Fruit fly (Drosophila melanogaster) whole organism, embryonic: ENCODE measurements around the gene natalisin.

Source experiments
- B-H1 ChIP-seq: fragments of 200-800 bp; sonication (Bioruptor generic); IDR thresholded peaks from 3 replicates; pipeline ENCODE4 v1.3.6; 2022; ENCODE audit warnings: missing biosample characterization, missing genetic modification characterization
- CG1024 ChIP-seq: fragments of 200-800 bp; sonication (Bioruptor generic); IDR thresholded peaks from 2 replicates; pipeline ENCODE4 v1.3.6; 2022; ENCODE audit warnings: missing biosample characterization, missing genetic modification characterization
- CG10654 ChIP-seq: fragments of 200-800 bp; sonication (Bioruptor generic); optimal IDR thresholded peaks from 2 replicates; lab custom pipeline; 2016; ENCODE audit warnings: missing biosample characterization, missing genetic modification characterization
- CG11723 ChIP-seq: fragments of 200-800 bp; sonication (Bioruptor generic); optimal IDR thresholded peaks from 2 replicates; lab custom pipeline; 2017; ENCODE audit warnings: missing biosample characterization, mild to moderate bottlenecking, missing genetic modification characterization
- CG12769 ChIP-seq: fragments of 200-800 bp; sonication (Bioruptor generic); optimal IDR thresholded peaks from 2 replicates; lab custom pipeline; 2019; ENCODE audit warnings: missing biosample characterization, mild to moderate bottlenecking, missing genetic modification characterization, moderate library complexity
- CG12942 ChIP-seq: fragments of 200-800 bp; sonication (Bioruptor generic); optimal IDR thresholded peaks from 3 replicates; lab custom pipeline; 2016; ENCODE audit warnings: missing biosample characterization, missing genetic modification characterization
- CG1647 ChIP-seq: fragments of 200-800 bp; sonication (Bioruptor generic); optimal IDR thresholded peaks from 3 replicates; lab custom pipeline; 2016; ENCODE audit warnings: missing biosample characterization, missing genetic modification characterization
- CG17359 ChIP-seq: fragments of 200-800 bp; sonication (Bioruptor generic); optimal IDR thresholded peaks from 3 replicates; lab custom pipeline; 2018; ENCODE audit warnings: missing biosample characterization, mild to moderate bottlenecking, missing genetic modification characterization, moderate library complexity
- CG17361 ChIP-seq: fragments of 200-800 bp; sonication (Bioruptor generic); IDR thresholded peaks from 3 replicates; pipeline ENCODE4 v1.3.6; 2022; ENCODE audit warnings: missing biosample characterization, missing genetic modification characterization
- CG18619 ChIP-seq: fragments of 200-800 bp; sonication (Bioruptor generic); optimal IDR thresholded peaks from 3 replicates; lab custom pipeline; 2017; ENCODE audit warnings: missing biosample characterization, mild to moderate bottlenecking, missing genetic modification characterization
- CG2202 ChIP-seq: fragments of 200-800 bp; sonication (Bioruptor generic); optimal IDR thresholded peaks from 2 replicates; lab custom pipeline; 2018; ENCODE audit warnings: missing biosample characterization, mild to moderate bottlenecking, missing genetic modification characterization
- CG2678 ChIP-seq: fragments of 200-800 bp; sonication (Bioruptor generic); optimal IDR thresholded peaks from 3 replicates; lab custom pipeline; 2019; ENCODE audit warnings: missing biosample characterization, mild to moderate bottlenecking, missing genetic modification characterization, moderate library complexity
- CG2712 ChIP-seq: fragments of 200-800 bp; optimal IDR thresholded peaks from 3 replicates; lab custom pipeline; 2019; ENCODE audit warnings: missing biosample characterization, mild to moderate bottlenecking, missing genetic modification characterization, moderate library complexity
- CG31224 ChIP-seq: fragments of 200-800 bp; sonication (Bioruptor generic); IDR thresholded peaks from 2 replicates; pipeline ENCODE4 v1.3.6; 2022; ENCODE audit warnings: missing biosample characterization, missing genetic modification characterization
- CG31365 ChIP-seq: fragments of 200-800 bp; sonication (Bioruptor generic); optimal IDR thresholded peaks from 2 replicates; lab custom pipeline; 2018; ENCODE audit warnings: missing biosample characterization, mild to moderate bottlenecking, missing genetic modification characterization
- CG31441 ChIP-seq: fragments of 200-800 bp; sonication (Bioruptor generic); IDR thresholded peaks from 2 replicates; pipeline ENCODE4 v1.3.6; 2022; ENCODE audit warnings: missing biosample characterization, missing genetic modification characterization
- CG3838 ChIP-seq: fragments of 200-800 bp; sonication (Bioruptor generic); optimal IDR thresholded peaks from 3 replicates; lab custom pipeline; 2016; ENCODE audit warnings: missing biosample characterization, missing genetic modification characterization
- CG3995 ChIP-seq: fragments of 200-800 bp; sonication (Bioruptor generic); optimal IDR thresholded peaks from 3 replicates; lab custom pipeline; 2016; ENCODE audit warnings: missing biosample characterization, missing genetic modification characterization
- CG6254 ChIP-seq: fragments of 200-800 bp; sonication (Bioruptor generic); optimal IDR thresholded peaks from 3 replicates; lab custom pipeline; 2017; ENCODE audit warnings: mild to moderate bottlenecking, missing biosample characterization, missing genetic modification reagents, missing genetic modification characterization
- CG6654 ChIP-seq: fragments of 200-800 bp; sonication (Bioruptor generic); optimal IDR thresholded peaks from 2 replicates; lab custom pipeline; 2017; ENCODE audit warnings: missing biosample characterization, mild to moderate bottlenecking, missing genetic modification characterization
- CG7928 ChIP-seq: fragments of 200-800 bp; sonication (Bioruptor generic); optimal IDR thresholded peaks from 2 replicates; lab custom pipeline; 2017; ENCODE audit warnings: missing biosample characterization, mild to moderate bottlenecking, missing genetic modification characterization
- CG9876 ChIP-seq: fragments of 200-800 bp; sonication (Bioruptor generic); optimal IDR thresholded peaks from 2 replicates; lab custom pipeline; 2016; ENCODE audit warnings: missing biosample characterization, missing genetic modification characterization
- Dll ChIP-seq: fragments of 200-800 bp; sonication (Bioruptor generic); IDR thresholded peaks from 4 replicates; pipeline ENCODE4 v1.3.6; 2022; ENCODE audit warnings: missing biosample characterization, missing genetic modification characterization; ENCODE audit not compliant: partially characterized antibody
- Gsc ChIP-seq: fragments of 200-800 bp; sonication (Bioruptor generic); IDR thresholded peaks from 2 replicates; pipeline ENCODE4 v1.3.6; 2022; ENCODE audit warnings: missing biosample characterization, missing genetic modification characterization
- Hr51 ChIP-seq, 2 experiments: fragments of 200-800 bp; sonication (Bioruptor generic); optimal IDR thresholded peaks; 2 replicates in 1 of 2; 3 replicates in 1 of 2; lab custom pipeline; 2016 to 2018; ENCODE audit warnings: missing biosample characterization in 2 of 2, missing genetic modification characterization in 2 of 2, mild to moderate bottlenecking in 1 of 2, moderate library complexity in 1 of 2
- Lim3 ChIP-seq: fragments of 200-800 bp; sonication (Bioruptor generic); IDR thresholded peaks from 2 replicates; pipeline ENCODE4 v1.3.6; 2022; ENCODE audit warnings: missing biosample characterization, missing genetic modification characterization
- Max ChIP-seq: fragments of 200-800 bp; sonication (Bioruptor generic); optimal IDR thresholded peaks from 2 replicates; lab custom pipeline; 2016; ENCODE audit warnings: missing biosample characterization, mild to moderate bottlenecking, missing genetic modification characterization
- Myb ChIP-seq: fragments of 200-800 bp; sonication (Bioruptor generic); optimal IDR thresholded peaks from 2 replicates; lab custom pipeline; 2016; ENCODE audit warnings: missing biosample characterization, missing genetic modification characterization
- NC2β ChIP-seq: fragments of 200-800 bp; sonication (Bioruptor generic); optimal IDR thresholded peaks from 2 replicates; lab custom pipeline; 2016; ENCODE audit warnings: missing biosample characterization, missing genetic modification characterization
- NK7.1 ChIP-seq: fragments of 200-800 bp; sonication (Bioruptor generic); optimal IDR thresholded peaks from 3 replicates; lab custom pipeline; 2016; ENCODE audit warnings: missing biosample characterization, missing genetic modification characterization
- PHDP ChIP-seq: fragments of 200-800 bp; sonication (Bioruptor generic); optimal IDR thresholded peaks from 3 replicates; lab custom pipeline; 2018; ENCODE audit warnings: missing biosample characterization, mild to moderate bottlenecking, missing genetic modification characterization, moderate library complexity
- Ptx1 ChIP-seq: fragments of 200-800 bp; sonication (Bioruptor generic); IDR thresholded peaks from 2 replicates; pipeline ENCODE4 v1.3.6; 2022; ENCODE audit warnings: missing biosample characterization, missing genetic modification characterization
- Sox102F ChIP-seq: fragments of 200-800 bp; sonication (Bioruptor generic); optimal IDR thresholded peaks from 2 replicates; lab custom pipeline; 2018; ENCODE audit warnings: missing biosample characterization, mild to moderate bottlenecking, missing genetic modification characterization, moderate library complexity
- abd-A ChIP-seq: fragments of 200-800 bp; sonication (Bioruptor generic); optimal IDR thresholded peaks from 3 replicates; lab custom pipeline; 2019; ENCODE audit warnings: missing biosample characterization, mild to moderate bottlenecking, missing genetic modification characterization, moderate library complexity
- ara ChIP-seq: fragments of 200-800 bp; sonication (Bioruptor generic); IDR thresholded peaks from 2 replicates; pipeline ENCODE4 v1.3.6; 2022; ENCODE audit warnings: missing biosample characterization, missing genetic modification characterization
- crc ChIP-seq: fragments of 200-800 bp; sonication (Bioruptor generic); optimal IDR thresholded peaks from 2 replicates; lab custom pipeline; 2016; ENCODE audit warnings: missing biosample characterization, missing genetic modification characterization
- dan ChIP-seq: fragments of 200-800 bp; sonication (Bioruptor generic); IDR thresholded peaks from 2 replicates; pipeline ENCODE4 v1.3.6; 2022; ENCODE audit warnings: missing biosample characterization, missing genetic modification characterization
- eyg ChIP-seq: fragments of 200-800 bp; sonication (Bioruptor generic); optimal IDR thresholded peaks from 3 replicates; lab custom pipeline; 2016; ENCODE audit warnings: missing biosample characterization, missing genetic modification characterization
- gem ChIP-seq: fragments of 200-800 bp; sonication (Bioruptor generic); optimal IDR thresholded peaks from 2 replicates; lab custom pipeline; 2019; ENCODE audit warnings: missing biosample characterization, mild to moderate bottlenecking, missing genetic modification characterization, moderate library complexity
- knrl ChIP-seq: fragments of 200-800 bp; sonication (Bioruptor generic); IDR thresholded peaks from 3 replicates; pipeline ENCODE4 v1.3.6; 2022; ENCODE audit warnings: missing biosample characterization, missing genetic modification characterization; ENCODE audit not compliant: partially characterized antibody
- lola ChIP-seq, 3 experiments: fragments of >200 bp in 2 of 3; fragments of 200-800 bp in 1 of 3; sonication (Bioruptor generic) in 1 of 3; optimal IDR thresholded peaks; 2 replicates each; lab custom pipeline; 2017 to 2019; ENCODE audit warnings: missing biosample characterization in 3 of 3, missing genetic modification characterization in 3 of 3, mild to moderate bottlenecking in 1 of 3, moderate library complexity in 1 of 3
- nmo ChIP-seq: fragments of 200-800 bp; sonication (Bioruptor generic); optimal IDR thresholded peaks from 2 replicates; lab custom pipeline; 2018; ENCODE audit warnings: missing biosample characterization, mild to moderate bottlenecking, missing genetic modification characterization, moderate library complexity
- pho ChIP-seq: fragments of 200-800 bp; sonication (Bioruptor generic); optimal IDR thresholded peaks from 2 replicates; lab custom pipeline; 2016; ENCODE audit warnings: missing biosample characterization, missing genetic modification characterization
- phol ChIP-seq: fragments of 200-800 bp; sonication (Bioruptor generic); optimal IDR thresholded peaks from 3 replicates; lab custom pipeline; 2018; ENCODE audit warnings: missing biosample characterization, mild to moderate bottlenecking, missing genetic modification characterization, moderate library complexity
- pzg ChIP-seq: fragments of 200-800 bp; sonication (Bioruptor generic); optimal IDR thresholded peaks from 3 replicates; lab custom pipeline; 2018; ENCODE audit warnings: missing biosample characterization, mild to moderate bottlenecking, missing genetic modification characterization, moderate library complexity
- row ChIP-seq: fragments of 200-800 bp; sonication (Bioruptor generic); IDR thresholded peaks from 3 replicates; pipeline ENCODE4 v1.3.6; 2022; ENCODE audit warnings: missing biosample characterization, missing genetic modification characterization
- sob ChIP-seq: fragments of 200-800 bp; sonication (Bioruptor generic); IDR thresholded peaks from 2 replicates; pipeline ENCODE4 v1.3.6; 2022; ENCODE audit warnings: missing biosample characterization, missing genetic modification characterization
- sr ChIP-seq: fragments of 200-800 bp; sonication (Bioruptor generic); IDR thresholded peaks from 3 replicates; pipeline ENCODE4 v1.3.6; 2022; ENCODE audit warnings: missing biosample characterization, missing genetic modification characterization
- tll ChIP-seq, 2 experiments: fragments of 200-800 bp in 1 of 2; fragments of >200 bp in 1 of 2; sonication (Bioruptor generic) in 1 of 2; optimal IDR thresholded peaks; 2 replicates each; lab custom pipeline; 2017 to 2019; ENCODE audit warnings: missing biosample characterization in 2 of 2, missing genetic modification characterization in 2 of 2, mild to moderate bottlenecking in 1 of 2, moderate library complexity in 1 of 2
- usp ChIP-seq: fragments of >200 bp; optimal IDR thresholded peaks from 2 replicates; lab custom pipeline; 2017; ENCODE audit warnings: missing biosample characterization, missing genetic modification characterization
- vfl ChIP-seq: fragments of 200-800 bp; sonication (Bioruptor generic); optimal IDR thresholded peaks from 2 replicates; lab custom pipeline; 2016; ENCODE audit warnings: missing biosample characterization, missing genetic modification characterization

The natalisin gene

DNA sequence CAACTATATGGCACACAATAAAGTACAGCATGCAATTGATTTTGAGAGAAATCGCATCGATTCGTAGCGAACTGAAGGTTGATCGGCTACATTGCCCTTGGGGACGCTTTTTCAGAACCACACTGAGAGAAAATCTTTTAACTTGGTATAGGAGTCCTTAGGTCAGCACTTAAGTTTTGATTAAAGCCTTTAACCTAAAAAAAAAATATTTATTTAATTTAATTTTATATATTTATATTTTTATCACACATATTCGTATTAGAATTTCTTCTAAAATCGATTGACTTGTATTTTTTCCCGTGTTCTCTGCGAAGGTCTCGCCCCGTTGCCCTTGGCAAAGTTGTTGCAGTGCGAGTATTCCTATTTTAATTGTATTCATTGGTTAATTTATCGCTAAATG is 3.4 kb downstream of the natalisin start (continued):
- no peak for TF ChIP-seq Myb (GFP tag; lab: Kevin White, UChicago)
- no peak for TF ChIP-seq CG10654 (GFP tag; lab: Kevin White, UChicago)
- peak in 1 of 2 experiments; percentile 27 for TF ChIP-seq Hr51 (GFP tag; optimal IDR thresholded peaks at IDR 0.05; lab: Kevin White, UChicago)
- no peak for TF ChIP-seq Max (GFP tag; lab: Kevin White, UChicago)
- 0 out of 2 replicates have a peak, but pooled peaks have one; percentile 32 for TF ChIP-seq CG31441 (GFP tag; lab: Robert Waterston, UW)
- TF ChIP-seq lola (GFP tag; optimal IDR thresholded peaks at IDR 0.05; lab: Kevin White, UChicago) = peak in 1 of 3 experiments; percentile 14
- TF ChIP-seq CG2712 (tag; lab: Kevin White, UChicago) = peak; percentile 9
- no peak for TF ChIP-seq CG31365 (tag; lab: Kevin White, UChicago)
- TF ChIP-seq gem (tag; lab: Kevin White, UChicago) = peak; percentile 51
- TF ChIP-seq usp = no peak
- no peak for TF ChIP-seq knrl (GFP tag; lab: Robert Waterston, UW)
- TF ChIP-seq Dll (GFP tag; lab: Robert Waterston, UW) = no peak
- no peak for TF ChIP-seq crc
- no peak for TF ChIP-seq CG11723 (GFP tag; lab: Kevin White, UChicago)
- no peak for TF ChIP-seq B-H1
- TF ChIP-seq CG6654 (GFP tag; lab: Kevin White, UChicago) = no peak
- TF ChIP-seq CG9876 (GFP tag; lab: Kevin White, UChicago) = no peak
- TF ChIP-seq eyg (GFP tag; lab: Kevin White, UChicago) = no peak
- TF ChIP-seq CG7928 (GFP tag; lab: Kevin White, UChicago) = no peak
- no peak for TF ChIP-seq pho
- no peak for TF ChIP-seq Gsc (GFP tag; lab: Robert Waterston, UW)
- TF ChIP-seq CG17361 (GFP tag; lab: Robert Waterston, UW) = no peak
- no peak for TF ChIP-seq vfl (GFP tag; lab: Kevin White, UChicago)
- no peak for TF ChIP-seq CG12942 (GFP tag; lab: Kevin White, UChicago)
- no peak for TF ChIP-seq CG31224
- no peak for TF ChIP-seq NK7.1 (GFP tag; lab: Kevin White, UChicago)
- no peak for TF ChIP-seq ara
- no peak for TF ChIP-seq sob
- TF ChIP-seq CG18619 (GFP tag; lab: Kevin White, UChicago) = no peak
- TF ChIP-seq row (GFP tag; lab: Robert Waterston, UW) = peak; percentile 48; the same call in 2 of the 3 replicates
- TF ChIP-seq CG2202 (tag; lab: Kevin White, UChicago) = no peak
- TF ChIP-seq tll (GFP tag; optimal IDR thresholded peaks at IDR 0.05; lab: Kevin White, UChicago) = no peak
- TF ChIP-seq CG3838 = no peak
- no peak for TF ChIP-seq NC2β (GFP tag; lab: Kevin White, UChicago)
- no peak for TF ChIP-seq pzg (GFP tag; lab: Kevin White, UChicago)
- peak; percentile 26 for TF ChIP-seq PHDP (tag; lab: Kevin White, UChicago)
- peak; percentile 4 for TF ChIP-seq CG17359
- no peak for TF ChIP-seq CG3995 (GFP tag; lab: Kevin White, UChicago)
- peak; percentile 3 for TF ChIP-seq Sox102F (GFP tag; lab: Kevin White, UChicago)
- TF ChIP-seq Ptx1 = 0 out of 2 replicates have a peak, but pooled peaks have one; percentile 20
- no peak for TF ChIP-seq CG6254 (GFP tag; lab: Kevin White, UChicago)
- no peak for TF ChIP-seq dan
- no peak for TF ChIP-seq CG1647 (GFP tag; lab: Kevin White, UChicago)
- no peak for TF ChIP-seq Lim3 (GFP tag; lab: Robert Waterston, UW)
- peak; percentile 0 for TF ChIP-seq nmo (GFP tag; lab: Kevin White, UChicago)
- no peak for TF ChIP-seq abd-A
- no peak for TF ChIP-seq CG1024 (GFP tag; lab: Robert Waterston, UW)
- TF ChIP-seq phol (tag; lab: Kevin White, UChicago) = peak; percentile 10
- no peak for TF ChIP-seq sr (GFP tag; lab: Robert Waterston, UW)
- TF ChIP-seq CG2678 (tag; lab: Kevin White, UChicago) = peak; percentile 18
- no peak for TF ChIP-seq CG12769 (tag; lab: Kevin White, UChicago)
